Worm (Caenorhabditis elegans): ENCODE results near the gene rpb-9.

Gene rpb-9

DNA sequence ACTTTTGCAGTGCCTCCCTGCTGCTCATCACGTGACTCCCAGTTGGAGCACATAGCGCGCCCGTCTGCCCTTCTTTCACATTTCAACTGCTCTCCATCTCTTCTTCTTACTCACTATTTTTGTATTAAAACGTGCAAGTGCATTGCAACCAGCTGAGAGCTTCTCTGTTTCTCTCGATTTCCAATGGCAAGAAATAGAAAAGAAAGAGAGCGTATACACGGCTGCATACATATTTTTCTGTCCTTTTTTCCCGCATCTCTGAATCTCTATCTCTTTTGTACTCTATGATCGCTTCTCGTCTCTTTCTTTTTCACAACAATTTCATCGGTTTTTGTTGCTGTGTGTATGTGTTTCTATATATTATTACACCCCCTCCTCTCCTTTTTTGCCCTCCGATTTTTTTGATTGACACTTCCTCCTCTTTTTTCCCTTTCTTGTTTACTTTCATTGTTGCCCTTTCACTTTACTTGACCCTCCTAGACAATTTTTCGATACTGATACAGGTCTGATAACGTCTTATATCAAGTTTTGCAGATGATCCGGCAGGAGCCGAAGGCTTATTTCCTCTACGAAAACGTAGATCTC, 11.1 kb downstream of the rpb-9 start, which contains the start of gene Y97E10AR.1 (continued):
- TF ChIP-seq efl-3 (GFP tag; optimal IDR thresholded peaks at IDR 0.05) (no peak), mep-1 (tag; optimal IDR thresholded peaks at IDR 0.05) (peak; percentile 76), irx-1 (tag; optimal IDR thresholded peaks at IDR 0.05) (peak; percentile 77), nhr-11 (tag; optimal IDR thresholded peaks at IDR 0.05) (peak; percentile 49), lin-14 (GFP tag; optimal IDR thresholded peaks at IDR 0.05) (peak; percentile 98), rnt-1 (tag; optimal IDR thresholded peaks at IDR 0.05) (peak; percentile 70), Y116A8C.19 (tag; optimal IDR thresholded peaks at IDR 0.05; ENCODE audit: borderline replicate concordance) (no peak)

- no peak for TF ChIP-seq hlh-17 (GFP tag; optimal IDR thresholded peaks at IDR 0.05; ENCODE audit: borderline replicate concordance)
- no peak for TF ChIP-seq irx-1 (tag; optimal IDR thresholded peaks at IDR 0.05)
- no peak for TF ChIP-seq pqm-1 (tag; optimal IDR thresholded peaks at IDR 0.05)
- no peak for TF ChIP-seq lin-15B (tag; optimal IDR thresholded peaks at IDR 0.05)
- no peak for TF ChIP-seq nhr-19 (GFP tag; conservative IDR thresholded peaks at IDR 0.05)
- TF ChIP-seq mdl-1 (tag; optimal IDR thresholded peaks at IDR 0.05) = no peak
- no peak for TF ChIP-seq isw-1 (GFP tag; IDR thresholded peaks at IDR 0.05)
- no peak for TF ChIP-seq mab-9 (GFP tag; IDR thresholded peaks at IDR 0.05)
- no peak for TF ChIP-seq unc-86 (tag; optimal IDR thresholded peaks at IDR 0.05)
- TF ChIP-seq aha-1 (tag; optimal IDR thresholded peaks at IDR 0.05) = no peak
- TF ChIP-seq ets-5 (GFP tag; IDR thresholded peaks at IDR 0.05) = no peak
- no peak for TF ChIP-seq C34B4.2 (tag; optimal IDR thresholded peaks at IDR 0.05)
- no peak for TF ChIP-seq elt-3 (tag; optimal IDR thresholded peaks at IDR 0.05)
- TF ChIP-seq hpl-2 (GFP tag; optimal IDR thresholded peaks at IDR 0.05) = no peak
- TF ChIP-seq unc-130 (tag; optimal IDR thresholded peaks at IDR 0.05) = no peak
- TF ChIP-seq lin-39 (tag; optimal IDR thresholded peaks at IDR 0.05) = no peak
Measured at ce11 chrV:7995878-7996277, 16.3 kb downstream of the rpb-9 start, which contains the start of gene Y97E10AR.2. Gene Y97E10AR.2, plus strand, starts transcription at chrV:7996178.

- TF ChIP-seq irx-1 (tag; optimal IDR thresholded peaks at IDR 0.05) (no peak), lin-13 (GFP tag; optimal IDR thresholded peaks at IDR 0.05) (no peak), egl-27 (tag; optimal IDR thresholded peaks at IDR 0.05) (no peak), nhr-76 (tag; optimal IDR thresholded peaks at IDR 0.05) (no peak), nhr-84 (tag; optimal IDR thresholded peaks at IDR 0.05) (no peak), F16B12.6 (tag; optimal IDR thresholded peaks at IDR 0.05) (no peak), C16A3.4 (tag; optimal IDR thresholded peaks at IDR 0.05) (no peak), nhr-47 (tag; optimal IDR thresholded peaks at IDR 0.05) (no peak), mef-2 (tag; optimal IDR thresholded peaks at IDR 0.05) (no peak), pqm-1 (tag; optimal IDR thresholded peaks at IDR 0.05) (no peak), ets-5 (GFP tag; IDR thresholded peaks at IDR 0.05) (no peak), nhr-77 (tag; optimal IDR thresholded peaks at IDR 0.05) (no peak), sup-37 (GFP tag; optimal IDR thresholded peaks at IDR 0.05) (no peak), nhr-85 (tag) (no peak), xbp-1 (tag; optimal IDR thresholded peaks at IDR 0.05) (no peak), fkh-10 (GFP tag; optimal IDR thresholded peaks at IDR 0.05) (no peak)
Measured at ce11 chrV:7995165-7995564, 17.0 kb downstream of the rpb-9 start.

DNA sequence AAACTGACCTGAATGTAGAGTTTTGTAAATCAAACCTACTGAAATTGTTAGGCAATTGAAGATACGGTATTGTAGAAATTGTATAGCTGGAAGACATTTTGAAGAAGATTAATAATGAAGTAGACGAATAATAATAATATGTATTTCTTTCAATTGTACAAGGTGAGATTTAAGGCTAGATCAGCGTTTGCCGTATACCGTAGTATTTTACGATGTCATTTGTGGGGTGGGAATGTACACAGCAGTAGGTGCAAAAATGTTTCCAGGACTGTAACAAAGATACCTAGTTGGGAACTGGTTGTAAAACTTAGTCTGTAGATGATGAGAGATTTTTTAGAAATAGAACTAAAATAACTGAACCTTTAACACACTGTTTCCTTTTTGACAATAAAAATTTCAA, 17.6 kb downstream of the rpb-9 start, which contains the start of gene ceh-76:
Gene ceh-76, minus strand, starts transcription at position 101 of the 400 bp plus-strand sequence.
- no peak for TF ChIP-seq lin-15B (tag; optimal IDR thresholded peaks at IDR 0.05)
- no peak for TF ChIP-seq nhr-237 (tag; optimal IDR thresholded peaks at IDR 0.05)
- no peak for TF ChIP-seq sox-4 (tag; optimal IDR thresholded peaks at IDR 0.05)

Measured in whole organism, L1 larva.